Fruit fly (Drosophila melanogaster) whole organism, embryonic: ENCODE measurements around the gene CG13247.

Experiments
- B-H2 ChIP-seq: fragments of 200-800 bp; sonication (Bioruptor generic); optimal IDR thresholded peaks from 2 replicates; lab custom pipeline; 2018; ENCODE audit warnings: missing biosample characterization, mild to moderate bottlenecking, missing genetic modification characterization
- C15 ChIP-seq: fragments of 200-800 bp; sonication (Bioruptor generic); IDR thresholded peaks from 3 replicates; pipeline ENCODE4 v1.3.6; 2022; ENCODE audit warnings: missing biosample characterization, missing genetic modification characterization
- CG13287 ChIP-seq: fragments of 200-800 bp; sonication (Bioruptor generic); IDR thresholded peaks from 2 replicates; pipeline ENCODE4 v1.3.6; 2022; ENCODE audit warnings: missing biosample characterization, missing genetic modification characterization; ENCODE audit not compliant: partially characterized antibody
- CG14014 ChIP-seq: fragments of 200-800 bp; sonication (Bioruptor generic); IDR thresholded peaks from 2 replicates; pipeline ENCODE4 v1.3.6; 2022; ENCODE audit warnings: missing biosample characterization, missing genetic modification characterization
- CG16863 ChIP-seq: fragments of 200-800 bp; sonication (Bioruptor generic); optimal IDR thresholded peaks from 3 replicates; lab custom pipeline; 2016; ENCODE audit warnings: missing biosample characterization, missing genetic modification characterization
- CG17359 ChIP-seq: fragments of 200-800 bp; sonication (Bioruptor generic); optimal IDR thresholded peaks from 3 replicates; lab custom pipeline; 2018; ENCODE audit warnings: missing biosample characterization, mild to moderate bottlenecking, missing genetic modification characterization, moderate library complexity
- CG17568 ChIP-seq: fragments of 200-800 bp; sonication (Bioruptor generic); optimal IDR thresholded peaks from 2 replicates; lab custom pipeline; 2018; ENCODE audit warnings: missing biosample characterization, mild to moderate bottlenecking, missing genetic modification characterization, moderate library complexity
- CG2129 ChIP-seq: fragments of 200-800 bp; sonication (Bioruptor generic); IDR thresholded peaks from 2 replicates; pipeline ENCODE4 v1.3.6; 2022; ENCODE audit warnings: missing biosample characterization, missing genetic modification characterization; ENCODE audit not compliant: partially characterized antibody
- CG33557 ChIP-seq: fragments of 200-800 bp; sonication (Bioruptor generic); optimal IDR thresholded peaks from 2 replicates; lab custom pipeline; 2019; ENCODE audit warnings: missing biosample characterization, mild to moderate bottlenecking, missing genetic modification characterization, moderate library complexity
- CG5245 ChIP-seq: fragments of 200-800 bp; sonication (Bioruptor generic); optimal IDR thresholded peaks from 3 replicates; lab custom pipeline; 2016; ENCODE audit warnings: missing biosample characterization, missing genetic modification characterization
- CG6175 ChIP-seq: fragments of 200-800 bp; sonication (Bioruptor generic); IDR thresholded peaks from 3 replicates; pipeline ENCODE4 v1.3.6; 2022; ENCODE audit warnings: missing biosample characterization, missing genetic modification characterization
- CG6683 ChIP-seq: fragments of 200-800 bp; sonication (Bioruptor generic); optimal IDR thresholded peaks from 2 replicates; lab custom pipeline; 2017; ENCODE audit warnings: missing biosample characterization, mild to moderate bottlenecking, missing genetic modification characterization, missing genetic modification reagents
- CG9215 ChIP-seq: fragments of 200-800 bp; sonication (Bioruptor generic); IDR thresholded peaks from 2 replicates; pipeline ENCODE4 v1.3.6; 2022; ENCODE audit warnings: missing biosample characterization, missing genetic modification characterization
- CG9437 ChIP-seq: fragments of 200-800 bp; sonication (Bioruptor generic); optimal IDR thresholded peaks from 2 replicates; lab custom pipeline; 2018; ENCODE audit warnings: missing biosample characterization, mild to moderate bottlenecking, missing genetic modification characterization
- CoRest ChIP-seq: fragments of 200-800 bp; sonication (Bioruptor generic); optimal IDR thresholded peaks from 3 replicates; lab custom pipeline; 2018; ENCODE audit warnings: missing biosample characterization, mild to moderate bottlenecking, missing genetic modification characterization, moderate library complexity
- Dip3 ChIP-seq: fragments of 200-800 bp; sonication (Bioruptor generic); optimal IDR thresholded peaks from 3 replicates; lab custom pipeline; 2016; ENCODE audit warnings: missing biosample characterization, missing genetic modification characterization
- E2f1 ChIP-seq: fragments of 200-800 bp; sonication (Bioruptor generic); IDR thresholded peaks from 2 replicates; pipeline ENCODE4 v1.3.6; 2022; ENCODE audit warnings: missing biosample characterization, missing genetic modification characterization
- Elba2 ChIP-seq: fragments of 200-800 bp; sonication (Bioruptor generic); optimal IDR thresholded peaks from 3 replicates; lab custom pipeline; 2016; ENCODE audit warnings: missing biosample characterization, missing genetic modification characterization
- HLHmδ ChIP-seq: fragments of 200-800 bp; sonication (Bioruptor generic); optimal IDR thresholded peaks from 2 replicates; lab custom pipeline; 2018; ENCODE audit warnings: missing biosample characterization, mild to moderate bottlenecking, missing genetic modification characterization, moderate library complexity
- MESR4 ChIP-seq: fragments of 200-800 bp; sonication (Bioruptor generic); optimal IDR thresholded peaks from 2 replicates; lab custom pipeline; 2018; ENCODE audit warnings: missing biosample characterization, mild to moderate bottlenecking, missing genetic modification characterization, moderate library complexity
- Mes4 ChIP-seq: fragments of 200-800 bp; sonication (Bioruptor generic); optimal IDR thresholded peaks from 2 replicates; lab custom pipeline; 2016; ENCODE audit warnings: missing biosample characterization, missing genetic modification characterization
- Myb ChIP-seq: fragments of 200-800 bp; sonication (Bioruptor generic); optimal IDR thresholded peaks from 2 replicates; lab custom pipeline; 2016; ENCODE audit warnings: missing biosample characterization, missing genetic modification characterization
- Ptx1 ChIP-seq: fragments of 200-800 bp; sonication (Bioruptor generic); IDR thresholded peaks from 2 replicates; pipeline ENCODE4 v1.3.6; 2022; ENCODE audit warnings: missing biosample characterization, missing genetic modification characterization
- Tbp ChIP-seq: fragments of >200 bp; optimal IDR thresholded peaks from 2 replicates; lab custom pipeline; 2018; ENCODE audit warnings: missing biosample characterization, missing genetic modification characterization
- Xbp1 ChIP-seq: fragments of 200-800 bp; sonication (Bioruptor generic); optimal IDR thresholded peaks from 3 replicates; lab custom pipeline; 2016; ENCODE audit warnings: missing biosample characterization, mild to moderate bottlenecking, missing genetic modification characterization
- YL-1 ChIP-seq: fragments of 200-800 bp; sonication (Bioruptor generic); optimal IDR thresholded peaks from 3 replicates; lab custom pipeline; 2017; ENCODE audit warnings: missing biosample characterization, mild to moderate bottlenecking, missing genetic modification characterization
- ab ChIP-seq: fragments of 200-800 bp; sonication (Bioruptor generic); optimal IDR thresholded peaks from 2 replicates; lab custom pipeline; 2016; ENCODE audit warnings: missing biosample characterization, missing genetic modification characterization
- btn ChIP-seq: fragments of 200-800 bp; sonication (Bioruptor generic); optimal IDR thresholded peaks from 2 replicates; lab custom pipeline; 2016; ENCODE audit warnings: missing biosample characterization, missing genetic modification characterization
- ci ChIP-seq: fragments of 200-800 bp; sonication (Bioruptor generic); IDR thresholded peaks from 3 replicates; pipeline ENCODE4 v1.3.6; 2022; ENCODE audit warnings: missing biosample characterization, missing genetic modification characterization
- crol ChIP-seq: fragments of 200-800 bp; sonication (Bioruptor generic); IDR thresholded peaks from 2 replicates; pipeline ENCODE4 v1.3.6; 2022; ENCODE audit warnings: missing biosample characterization, missing genetic modification characterization
- en ChIP-seq: fragments of 200-800 bp; sonication (Bioruptor generic); optimal IDR thresholded peaks from 2 replicates; lab custom pipeline; 2016; ENCODE audit warnings: missing biosample characterization, missing genetic modification characterization
- esg ChIP-seq: fragments of 200-800 bp; sonication (Bioruptor generic); conservative IDR thresholded peaks from 2 replicates; pipeline ENCODE4 v1.3.6; 2022; ENCODE audit warnings: missing biosample characterization, missing genetic modification characterization
- exex ChIP-seq: fragments of 200-800 bp; sonication (Bioruptor generic); optimal IDR thresholded peaks from 4 replicates; lab custom pipeline; 2018; ENCODE audit warnings: missing biosample characterization, mild to moderate bottlenecking, missing genetic modification characterization, moderate library complexity
- hb ChIP-seq: fragments of 200-800 bp; sonication (Bioruptor generic); IDR thresholded peaks from 3 replicates; pipeline ENCODE4 v1.3.6; 2022; ENCODE audit warnings: missing biosample characterization, missing genetic modification characterization; ENCODE audit not compliant: partially characterized antibody
- hbn ChIP-seq: fragments of 200-800 bp; sonication (Bioruptor generic); IDR thresholded peaks from 2 replicates; pipeline ENCODE4 v1.3.6; 2022; ENCODE audit warnings: missing biosample characterization, missing genetic modification characterization; ENCODE audit not compliant: partially characterized antibody
- insv ChIP-seq, 2 experiments: fragments of 200-800 bp; sonication (Bioruptor generic); optimal IDR thresholded peaks; 3 replicates each; lab custom pipeline; 2016 to 2018; ENCODE audit warnings: missing biosample characterization in 2 of 2, missing genetic modification characterization in 2 of 2
- jigr1 ChIP-seq: fragments of 200-800 bp; sonication (Bioruptor generic); IDR thresholded peaks from 3 replicates; pipeline ENCODE4 v1.3.6; 2022; ENCODE audit warnings: missing biosample characterization, missing genetic modification characterization
- jumu ChIP-seq: fragments of 200-800 bp; sonication (Bioruptor generic); optimal IDR thresholded peaks from 3 replicates; lab custom pipeline; 2016; ENCODE audit warnings: missing biosample characterization, missing genetic modification characterization
- pb ChIP-seq: fragments of 200-800 bp; sonication (Bioruptor generic); optimal IDR thresholded peaks from 3 replicates; lab custom pipeline; 2016; ENCODE audit warnings: missing biosample characterization, missing genetic modification characterization
- prd ChIP-seq, 3 experiments: fragments of >200 bp in 2 of 3; fragments of 200-800 bp in 1 of 3; sonication (Bioruptor generic) in 1 of 3; optimal IDR thresholded peaks in 2 of 3; IDR thresholded peaks in 1 of 3; 2 replicates in 2 of 3; 3 replicates in 1 of 3; pipeline versions ENCODE4 v1.3.6 to Lab custom; 2017 to 2022; ENCODE audit warnings: missing biosample characterization in 1 of 3, missing genetic modification characterization in 1 of 3
- row ChIP-seq: fragments of 200-800 bp; sonication (Bioruptor generic); IDR thresholded peaks from 3 replicates; pipeline ENCODE4 v1.3.6; 2022; ENCODE audit warnings: missing biosample characterization, missing genetic modification characterization
- salm ChIP-seq: fragments of 200-800 bp; sonication (Bioruptor generic); optimal IDR thresholded peaks from 2 replicates; lab custom pipeline; 2018; ENCODE audit warnings: missing biosample characterization, mild to moderate bottlenecking, missing genetic modification characterization
- sens ChIP-seq: fragments of 200-800 bp; sonication (Bioruptor generic); peaks from one replicate; lab custom pipeline; 2016; ENCODE audit warnings: missing biosample characterization, missing genetic modification characterization
- sima ChIP-seq: fragments of 200-800 bp; sonication (Bioruptor generic); optimal IDR thresholded peaks from 2 replicates; lab custom pipeline; 2016; ENCODE audit warnings: missing biosample characterization, missing genetic modification characterization
- slbo ChIP-seq: fragments of 200-800 bp; sonication (Bioruptor generic); IDR thresholded peaks from 2 replicates; pipeline ENCODE4 v1.3.6; 2022; ENCODE audit warnings: missing biosample characterization, missing genetic modification characterization
- slou ChIP-seq: fragments of 200-800 bp; sonication (Bioruptor generic); optimal IDR thresholded peaks from 3 replicates; lab custom pipeline; 2016; ENCODE audit warnings: missing biosample characterization, missing genetic modification characterization
- ssp ChIP-seq: fragments of 200-800 bp; sonication (Bioruptor generic); IDR thresholded peaks from 2 replicates; pipeline ENCODE4 v1.3.6; 2022; ENCODE audit warnings: missing biosample characterization, missing genetic modification characterization
- trh ChIP-seq: fragments of 200-800 bp; sonication (Bioruptor generic); optimal IDR thresholded peaks from 2 replicates; lab custom pipeline; 2016; ENCODE audit warnings: missing biosample characterization, missing genetic modification characterization
- unc-4 ChIP-seq: fragments of 200-800 bp; sonication (Bioruptor generic); IDR thresholded peaks from 2 replicates; pipeline ENCODE4 v1.3.6; 2022; ENCODE audit warnings: missing biosample characterization, missing genetic modification characterization; ENCODE audit not compliant: partially characterized antibody

The CG13247 gene

DNA sequence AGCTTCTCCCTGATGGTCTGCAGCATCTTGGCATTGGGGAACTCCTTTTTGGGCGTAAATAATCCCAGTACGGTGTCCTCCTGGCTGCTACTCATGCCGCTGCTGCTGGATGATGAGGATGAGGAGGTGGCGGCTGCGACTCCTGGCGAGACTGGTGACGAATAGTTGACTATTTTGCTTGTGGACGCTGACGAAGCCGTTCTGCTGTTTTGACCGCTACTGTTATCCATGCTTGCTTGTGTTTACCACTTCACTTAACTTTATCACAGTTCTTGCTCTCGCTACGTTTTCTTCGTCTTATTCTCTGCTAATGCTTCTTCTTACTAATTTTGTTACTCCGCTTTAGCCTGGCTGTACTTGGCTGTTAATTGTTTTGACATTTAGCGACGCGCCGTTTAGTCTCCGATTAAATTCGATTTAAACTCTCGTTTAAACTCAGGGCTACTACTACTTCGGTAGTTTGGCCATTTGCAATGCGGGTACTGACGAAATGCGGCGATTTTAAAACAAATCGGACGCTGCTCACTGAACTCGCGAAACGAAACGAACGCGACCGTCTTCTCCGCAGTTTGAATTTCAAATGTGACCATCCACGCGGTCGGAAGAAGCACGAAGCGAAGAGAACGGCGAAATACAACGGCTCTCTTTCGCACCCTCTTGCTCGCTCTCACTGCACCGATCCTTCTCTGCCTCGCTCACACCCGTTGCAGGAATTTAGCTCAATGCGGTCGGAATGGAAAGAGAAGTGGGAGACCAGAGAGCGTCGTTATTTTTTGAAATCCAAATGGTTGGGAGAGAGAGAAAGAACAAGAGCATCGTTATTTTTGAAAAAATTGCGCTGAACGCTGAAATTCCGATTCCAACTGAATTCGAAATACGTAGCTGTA, 31.2 kb downstream of the CG13247 start, which contains the start of gene trbl:
Gene trbl (minus strand): TSS at position 584 of the 887 bp plus-strand sequence.
- TF ChIP-seq CG5245 (GFP tag; lab: Kevin White, UChicago) (no peak), salm (tag; lab: Kevin White, UChicago) (peak; percentile 57), exex (peak; percentile 77), Myb (peak; percentile 84), CG17568 (peak; percentile 18), slou (GFP tag; lab: Kevin White, UChicago) (no peak), sens (GFP tag; lab: Kevin White, UChicago) (peak; percentile 34), row (peak; percentile 9; the same call in 1 of the 3 replicates), insv (GFP tag; optimal IDR thresholded peaks at IDR 0.05; lab: Kevin White, UChicago) (peak in 1 of 2 experiments; percentile 72), unc-4 (peak; percentile 58), Dip3 (GFP tag; lab: Kevin White, UChicago) (no peak), pb (GFP tag; lab: Kevin White, UChicago) (no peak), E2f1 (GFP tag; lab: Robert Waterston, UW) (no peak), slbo (GFP tag; lab: Robert Waterston, UW) (no peak), prd (optimal IDR thresholded peaks at IDR 0.05; lab: Kevin White, UChicago) (no peak), prd (GFP tag; IDR thresholded peaks at IDR 0.05; lab: Robert Waterston, UW) (no peak), Elba2 (no peak), en (GFP tag; lab: Kevin White, UChicago) (no peak), MESR4 (GFP tag; lab: Kevin White, UChicago) (peak; percentile 37), CG17359 (tag; lab: Kevin White, UChicago) (no peak), CG13287 (GFP tag; lab: Robert Waterston, UW) (peak; percentile 70), CG6683 (GFP tag; lab: Kevin White, UChicago) (no peak), hb (GFP tag; lab: Robert Waterston, UW) (no peak), CG14014 (GFP tag; lab: Robert Waterston, UW) (no peak), HLHmδ (GFP tag; lab: Kevin White, UChicago) (peak; percentile 60), CG16863 (GFP tag; lab: Kevin White, UChicago) (no peak), Mes4 (no peak), CG9215 (GFP tag; lab: Robert Waterston, UW) (no peak), jumu (GFP tag; lab: Kevin White, UChicago) (no peak), Ptx1 (GFP tag; lab: Robert Waterston, UW) (no peak), sima (GFP tag; lab: Kevin White, UChicago) (no peak), ssp (GFP tag; lab: Robert Waterston, UW) (no peak), B-H2 (GFP tag; lab: Kevin White, UChicago) (no peak), CG6175 (GFP tag; lab: Robert Waterston, UW) (no peak), CG33557 (GFP tag; lab: Kevin White, UChicago) (no peak), Tbp (GFP tag; lab: Kevin White, UChicago) (no peak), CG2129 (GFP tag; lab: Robert Waterston, UW) (no peak), ci (GFP tag; lab: Robert Waterston, UW) (peak; percentile 43; the same call in 1 of the 3 replicates), CG9437 (GFP tag; lab: Kevin White, UChicago) (peak; percentile 47), jigr1 (GFP tag; lab: Robert Waterston, UW) (no peak), Xbp1 (GFP tag; lab: Kevin White, UChicago) (no peak), CoRest (tag; lab: Kevin White, UChicago) (no peak), esg (GFP tag; lab: Robert Waterston, UW) (no peak), YL-1 (GFP tag; lab: Kevin White, UChicago) (no peak), crol (GFP tag; lab: Robert Waterston, UW) (no peak), btn (GFP tag; lab: Kevin White, UChicago) (no peak), C15 (no peak), ab (GFP tag; lab: Kevin White, UChicago) (no peak), hbn (peak; percentile 50), trh (GFP tag; lab: Kevin White, UChicago) (no peak)
